Fruit fly (Drosophila melanogaster) whole organism, embryonic: ENCODE measurements around the gene senju.
A peak's percentile ranks its signal among the peaks of the same experiment; 100 is the strongest.

ENCODE experiments used
- Atf-2 ChIP-seq: fragments of 200-800 bp; sonication (Bioruptor generic); optimal IDR thresholded peaks from 2 replicates; lab custom pipeline; 2016; ENCODE audit warnings: missing biosample characterization, missing genetic modification characterization
- BEAF-32 ChIP-seq: fragments of 200-800 bp; sonication (Bioruptor generic); optimal IDR thresholded peaks from 3 replicates; lab custom pipeline; 2017; ENCODE audit warnings: missing biosample characterization, missing genetic modification characterization, mild to moderate bottlenecking, moderate library complexity, missing genetic modification reagents
- BtbVII ChIP-seq: fragments of 200-800 bp; sonication (Bioruptor generic); optimal IDR thresholded peaks from 3 replicates; lab custom pipeline; 2017; ENCODE audit warnings: missing biosample characterization, mild to moderate bottlenecking, missing genetic modification characterization
- CG10462 ChIP-seq: fragments of 200-800 bp; sonication (Bioruptor generic); optimal IDR thresholded peaks from 2 replicates; lab custom pipeline; 2016; ENCODE audit warnings: missing biosample characterization, missing genetic modification characterization
- CG14860 ChIP-seq: fragments of 200-800 bp; sonication (Bioruptor generic); IDR thresholded peaks from 3 replicates; pipeline ENCODE4 v1.3.6; 2022; ENCODE audit warnings: missing biosample characterization, missing genetic modification characterization; ENCODE audit not compliant: partially characterized antibody
- CG15073 ChIP-seq: fragments of 200-800 bp; sonication (Bioruptor generic); optimal IDR thresholded peaks from 2 replicates; lab custom pipeline; 2016; ENCODE audit warnings: missing biosample characterization, missing genetic modification characterization
- CG1832 ChIP-seq: fragments of 200-800 bp; sonication (Bioruptor generic); optimal IDR thresholded peaks from 2 replicates; lab custom pipeline; 2017; ENCODE audit warnings: missing biosample characterization, mild to moderate bottlenecking, missing genetic modification characterization, inconsistent platforms
- CG2712 ChIP-seq: fragments of 200-800 bp; optimal IDR thresholded peaks from 3 replicates; lab custom pipeline; 2019; ENCODE audit warnings: missing biosample characterization, mild to moderate bottlenecking, missing genetic modification characterization, moderate library complexity
- CG2875 ChIP-seq: fragments of 200-800 bp; sonication (Bioruptor generic); optimal IDR thresholded peaks from 2 replicates; lab custom pipeline; 2017; ENCODE audit warnings: missing biosample characterization, mild to moderate bottlenecking, missing genetic modification characterization, missing genetic modification reagents
- CG7271 ChIP-seq: fragments of 200-800 bp; sonication (Bioruptor generic); optimal IDR thresholded peaks from 2 replicates; lab custom pipeline; 2018; ENCODE audit warnings: missing biosample characterization, mild to moderate bottlenecking, missing genetic modification characterization, moderate library complexity
- CG7839 ChIP-seq: fragments of 200-800 bp; sonication (Bioruptor generic); optimal IDR thresholded peaks from 3 replicates; lab custom pipeline; 2018; ENCODE audit warnings: missing biosample characterization, mild to moderate bottlenecking, missing genetic modification characterization, moderate library complexity
- CG7928 ChIP-seq: fragments of 200-800 bp; sonication (Bioruptor generic); optimal IDR thresholded peaks from 2 replicates; lab custom pipeline; 2017; ENCODE audit warnings: missing biosample characterization, mild to moderate bottlenecking, missing genetic modification characterization
- CG7963 ChIP-seq: fragments of 200-800 bp; sonication (Bioruptor generic); IDR thresholded peaks from 3 replicates; pipeline ENCODE4 v1.3.6; 2022; ENCODE audit warnings: missing biosample characterization, missing genetic modification characterization; ENCODE audit not compliant: partially characterized antibody
- CG8290 ChIP-seq, 3 experiments: fragments of 200-800 bp; sonication (Bioruptor generic); optimal IDR thresholded peaks; 2 replicates each; lab custom pipeline; 2016 to 2019; ENCODE audit warnings: missing biosample characterization in 3 of 3, missing genetic modification characterization in 3 of 3, mild to moderate bottlenecking in 2 of 3, moderate library complexity in 1 of 3
- CG9215 ChIP-seq: fragments of 200-800 bp; sonication (Bioruptor generic); IDR thresholded peaks from 2 replicates; pipeline ENCODE4 v1.3.6; 2022; ENCODE audit warnings: missing biosample characterization, missing genetic modification characterization
- CG9817 ChIP-seq: fragments of 200-800 bp; sonication (Bioruptor generic); optimal IDR thresholded peaks from 2 replicates; lab custom pipeline; 2018; ENCODE audit warnings: missing biosample characterization, mild to moderate bottlenecking, missing genetic modification characterization, moderate library complexity
- CkIIα-i1 ChIP-seq: fragments of 200-800 bp; sonication (Bioruptor generic); IDR thresholded peaks from 2 replicates; pipeline ENCODE4 v1.3.6; 2022; ENCODE audit warnings: missing biosample characterization, missing genetic modification characterization
- Dip2 ChIP-seq: fragments of 200-800 bp; sonication (Bioruptor generic); IDR thresholded peaks from 2 replicates; pipeline ENCODE4 v1.3.6; 2022; ENCODE audit warnings: missing biosample characterization, missing genetic modification characterization
- Elba2 ChIP-seq: fragments of 200-800 bp; sonication (Bioruptor generic); optimal IDR thresholded peaks from 3 replicates; lab custom pipeline; 2016; ENCODE audit warnings: missing biosample characterization, missing genetic modification characterization
- Hey ChIP-seq: fragments of 200-800 bp; sonication (Bioruptor generic); optimal IDR thresholded peaks from 3 replicates; lab custom pipeline; 2018; ENCODE audit warnings: missing biosample characterization, mild to moderate bottlenecking, missing genetic modification characterization
- Hr39 ChIP-seq: fragments of >200 bp; optimal IDR thresholded peaks from 2 replicates; lab custom pipeline; 2017
- NC2β ChIP-seq: fragments of 200-800 bp; sonication (Bioruptor generic); optimal IDR thresholded peaks from 2 replicates; lab custom pipeline; 2016; ENCODE audit warnings: missing biosample characterization, missing genetic modification characterization
- Oaz ChIP-seq: fragments of 200-800 bp; sonication (Bioruptor generic); IDR thresholded peaks from 2 replicates; pipeline ENCODE4 v1.3.6; 2022; ENCODE audit warnings: missing biosample characterization, missing genetic modification characterization
- Ravus ChIP-seq: fragments of 200-800 bp; sonication (Bioruptor generic); IDR thresholded peaks from 2 replicates; pipeline ENCODE4 v1.3.6; 2022; ENCODE audit warnings: missing biosample characterization, missing genetic modification characterization
- amos ChIP-seq: fragments of 200-800 bp; sonication (Bioruptor generic); IDR thresholded peaks from 2 replicates; pipeline ENCODE4 v1.3.6; 2022; ENCODE audit warnings: missing biosample characterization, missing genetic modification characterization; ENCODE audit not compliant: partially characterized antibody
- aop ChIP-seq: fragments of 200-800 bp; sonication (Bioruptor generic); IDR thresholded peaks from 2 replicates; pipeline ENCODE4 v1.3.6; 2022; ENCODE audit warnings: missing biosample characterization, missing genetic modification characterization
- bab2 ChIP-seq: fragments of 200-800 bp; sonication (Bioruptor generic); optimal IDR thresholded peaks from 2 replicates; lab custom pipeline; 2016; ENCODE audit warnings: missing biosample characterization, missing genetic modification characterization
- bbx ChIP-seq: fragments of 200-800 bp; sonication (Bioruptor generic); IDR thresholded peaks from 2 replicates; pipeline ENCODE4 v1.3.6; 2022; ENCODE audit warnings: missing biosample characterization, missing genetic modification characterization; ENCODE audit not compliant: partially characterized antibody
- cato ChIP-seq: fragments of 200-800 bp; sonication (Bioruptor generic); optimal IDR thresholded peaks from 2 replicates; lab custom pipeline; 2016; ENCODE audit warnings: missing biosample characterization, missing genetic modification characterization, borderline replicate concordance
- caup ChIP-seq: fragments of 200-800 bp; sonication (Bioruptor generic); optimal IDR thresholded peaks from 3 replicates; lab custom pipeline; 2017; ENCODE audit warnings: missing biosample characterization, mild to moderate bottlenecking, missing genetic modification characterization, moderate library complexity; ENCODE audit not compliant: severe bottlenecking
- cg ChIP-seq: fragments of 200-800 bp; sonication (Bioruptor generic); optimal IDR thresholded peaks from 3 replicates; lab custom pipeline; 2019; ENCODE audit warnings: missing biosample characterization, mild to moderate bottlenecking, missing genetic modification characterization, moderate library complexity
- chn ChIP-seq: fragments of 200-800 bp; sonication (Bioruptor generic); optimal IDR thresholded peaks from 2 replicates; lab custom pipeline; 2016; ENCODE audit warnings: missing biosample characterization, missing genetic modification characterization
- crol ChIP-seq: fragments of 200-800 bp; sonication (Bioruptor generic); IDR thresholded peaks from 2 replicates; pipeline ENCODE4 v1.3.6; 2022; ENCODE audit warnings: missing biosample characterization, missing genetic modification characterization
- da ChIP-seq: fragments of 200-800 bp; sonication (Bioruptor generic); optimal IDR thresholded peaks from 2 replicates; lab custom pipeline; 2016; ENCODE audit warnings: missing biosample characterization, missing genetic modification characterization
- dmrt99B ChIP-seq: fragments of 200-800 bp; sonication (Bioruptor generic); optimal IDR thresholded peaks from 2 replicates; lab custom pipeline; 2018; ENCODE audit warnings: missing biosample characterization, mild to moderate bottlenecking, missing genetic modification characterization, moderate library complexity
- dysf ChIP-seq: fragments of 200-800 bp; sonication (Bioruptor generic); IDR thresholded peaks from 3 replicates; pipeline ENCODE4 v1.3.6; 2022; ENCODE audit warnings: missing biosample characterization, missing genetic modification characterization
- fd64A ChIP-seq: fragments of 200-800 bp; sonication (Bioruptor generic); optimal IDR thresholded peaks from 3 replicates; lab custom pipeline; 2018; ENCODE audit warnings: missing biosample characterization, mild to moderate bottlenecking, missing genetic modification characterization
- gce ChIP-seq: fragments of 200-800 bp; sonication (Bioruptor generic); IDR thresholded peaks from 3 replicates; pipeline ENCODE4 v1.3.6; 2022; ENCODE audit warnings: missing biosample characterization, missing genetic modification characterization
- ham ChIP-seq: fragments of 200-800 bp; sonication (Bioruptor generic); IDR thresholded peaks from 2 replicates; pipeline ENCODE4 v1.3.6; 2022; ENCODE audit warnings: missing biosample characterization, missing genetic modification characterization
- hbn ChIP-seq: fragments of 200-800 bp; sonication (Bioruptor generic); IDR thresholded peaks from 2 replicates; pipeline ENCODE4 v1.3.6; 2022; ENCODE audit warnings: missing biosample characterization, missing genetic modification characterization; ENCODE audit not compliant: partially characterized antibody
- her ChIP-seq: fragments of 200-800 bp; sonication (Bioruptor generic); optimal IDR thresholded peaks from 2 replicates; lab custom pipeline; 2016; ENCODE audit warnings: missing biosample characterization, missing genetic modification characterization
- insv ChIP-seq, 2 experiments: fragments of 200-800 bp; sonication (Bioruptor generic); optimal IDR thresholded peaks; 3 replicates each; lab custom pipeline; 2016 to 2018; ENCODE audit warnings: missing biosample characterization in 2 of 2, missing genetic modification characterization in 2 of 2
- kay ChIP-seq: fragments of 200-800 bp; sonication (Bioruptor generic); optimal IDR thresholded peaks from 2 replicates; lab custom pipeline; 2016; ENCODE audit warnings: missing biosample characterization, missing genetic modification characterization
- ken ChIP-seq: fragments of 200-800 bp; sonication (Bioruptor generic); IDR thresholded peaks from 3 replicates; pipeline ENCODE4 v1.3.6; 2022; ENCODE audit warnings: missing biosample characterization, missing genetic modification characterization
- luna ChIP-seq: fragments of 200-800 bp; sonication (Bioruptor generic); optimal IDR thresholded peaks from 2 replicates; lab custom pipeline; 2016; ENCODE audit warnings: missing biosample characterization, missing genetic modification characterization
- maf-S ChIP-seq: fragments of 200-800 bp; sonication (Bioruptor generic); optimal IDR thresholded peaks from 2 replicates; lab custom pipeline; 2016; ENCODE audit warnings: missing biosample characterization, missing genetic modification characterization
- tx ChIP-seq: fragments of 200-800 bp; sonication (Bioruptor generic); optimal IDR thresholded peaks from 2 replicates; lab custom pipeline; 2016; ENCODE audit warnings: missing biosample characterization, missing genetic modification characterization
- usp ChIP-seq: fragments of >200 bp; optimal IDR thresholded peaks from 2 replicates; lab custom pipeline; 2017; ENCODE audit warnings: missing biosample characterization, missing genetic modification characterization
- wor ChIP-seq: fragments of 200-800 bp; sonication (Bioruptor generic); IDR thresholded peaks from 2 replicates; pipeline ENCODE4 v1.3.6; 2022; ENCODE audit warnings: missing biosample characterization, missing genetic modification characterization

senju gene

dm6 chr2L:5052367-5052914 lies at the start of gene senju (continued):
- TF ChIP-seq aop (GFP tag; lab: Robert Waterston, UW) (peak; percentile 40; the same call in 1 of the 2 replicates), insv (GFP tag; optimal IDR thresholded peaks at IDR 0.05; lab: Kevin White, UChicago) (peak in 1 of 2 experiments; percentile 64), cato (GFP tag; lab: Kevin White, UChicago) (peak; percentile 58), CG7963 (GFP tag; lab: Robert Waterston, UW) (no peak), CG2712 (peak; percentile 76), CG9215 (GFP tag; lab: Robert Waterston, UW) (peak; percentile 62), dmrt99B (peak; percentile 78), BtbVII (GFP tag; lab: Kevin White, UChicago) (peak; percentile 84), Oaz (GFP tag; lab: Robert Waterston, UW) (0 out of 2 replicates have a peak, but pooled peaks have one; percentile 30), gce (GFP tag; lab: Robert Waterston, UW) (peak; percentile 79; the same call in 2 of the 3 replicates), CG15073 (GFP tag; lab: Kevin White, UChicago) (no peak), NC2β (GFP tag; lab: Kevin White, UChicago) (peak; percentile 82), BEAF-32 (GFP tag; lab: Kevin White, UChicago) (peak; percentile 57), Elba2 (no peak), her (GFP tag; lab: Kevin White, UChicago) (peak; percentile 91), Dip2 (GFP tag; lab: Robert Waterston, UW) (no peak), amos (GFP tag; lab: Robert Waterston, UW) (peak; percentile 54), Atf-2 (GFP tag; lab: Kevin White, UChicago) (peak; percentile 62), CG9817 (tag; lab: Kevin White, UChicago) (peak; percentile 51), ham (GFP tag; lab: Robert Waterston, UW) (peak; percentile 40; the same call in 1 of the 2 replicates), dysf (GFP tag; lab: Robert Waterston, UW) (peak; percentile 89), cg (peak; percentile 93), ken (GFP tag; lab: Robert Waterston, UW) (peak; percentile 81), chn (GFP tag; lab: Kevin White, UChicago) (peak; percentile 87), crol (GFP tag; lab: Robert Waterston, UW) (peak; percentile 28; the same call in 1 of the 2 replicates), CG10462 (GFP tag; lab: Kevin White, UChicago) (peak; percentile 82), CG14860 (peak; percentile 47; the same call in 1 of the 3 replicates), bab2 (GFP tag; lab: Kevin White, UChicago) (peak; percentile 91), CG1832 (GFP tag; lab: Kevin White, UChicago) (peak; percentile 31), CG8290 (GFP tag; optimal IDR thresholded peaks at IDR 0.05; lab: Kevin White, UChicago) (peak; percentile 72), CG8290 (tag; optimal IDR thresholded peaks at IDR 0.05; lab: Kevin White, UChicago) (peak; percentile 33 to 91), CG7928 (GFP tag; lab: Kevin White, UChicago) (peak; percentile 32), bbx (GFP tag; lab: Robert Waterston, UW) (peak; percentile 35; the same call in 1 of the 2 replicates), CkIIα-i1 (no peak), fd64A (peak; percentile 59), tx (GFP tag; lab: Kevin White, UChicago) (peak; percentile 82), Ravus (GFP tag; lab: Robert Waterston, UW) (no peak; the same call in 1 of the 2 replicates), CG2875 (GFP tag; lab: Kevin White, UChicago) (peak; percentile 80), luna (GFP tag; lab: Kevin White, UChicago) (peak; percentile 46), Hey (tag; lab: Kevin White, UChicago) (peak; percentile 69), caup (GFP tag; lab: Kevin White, UChicago) (peak; percentile 92), CG7271 (tag; lab: Kevin White, UChicago) (no peak), maf-S (GFP tag; lab: Kevin White, UChicago) (peak; percentile 65), usp (no peak), wor (GFP tag; lab: Robert Waterston, UW) (no peak), Hr39 (lab: Kevin White, UChicago) (peak; percentile 62), kay (peak; percentile 70), da (GFP tag; lab: Kevin White, UChicago) (peak; percentile 22), hbn (GFP tag; lab: Robert Waterston, UW) (0 out of 2 replicates have a peak, but pooled peaks have one; percentile 42), CG7839 (peak; percentile 79)
